Fruit fly (Drosophila melanogaster) whole organism: ENCODE results near the gene B-H2.
A peak's percentile ranks its signal among the peaks of the same experiment; 100 is the strongest.

Experiments used
- CG8478 ChIP-seq: fragments of >200 bp; optimal IDR thresholded peaks from 2 replicates; lab custom pipeline; 2018; ENCODE audit warnings: inconsistent platforms
- Dll ChIP-seq: fragments of >200 bp; optimal IDR thresholded peaks from 2 replicates; lab custom pipeline; 2017
- EcR ChIP-seq, 2 experiments: fragments of >200 bp; optimal IDR thresholded peaks; 2 replicates each; lab custom pipeline; 2017; ENCODE audit warnings: missing biosample characterization in 2 of 2, missing genetic modification characterization in 2 of 2, missing genetic modification reagents in 2 of 2
- pan ChIP-seq: fragments of >200 bp; optimal IDR thresholded peaks from 2 replicates; lab custom pipeline; 2017
- psq ChIP-seq: fragments of >200 bp; optimal IDR thresholded peaks from 2 replicates; lab custom pipeline; 2017
- usp ChIP-seq: fragments of >200 bp; optimal IDR thresholded peaks from 2 replicates; lab custom pipeline; 2017; ENCODE audit warnings: missing biosample characterization, missing genetic modification characterization, mixed read lengths

B-H2 gene

DNA sequence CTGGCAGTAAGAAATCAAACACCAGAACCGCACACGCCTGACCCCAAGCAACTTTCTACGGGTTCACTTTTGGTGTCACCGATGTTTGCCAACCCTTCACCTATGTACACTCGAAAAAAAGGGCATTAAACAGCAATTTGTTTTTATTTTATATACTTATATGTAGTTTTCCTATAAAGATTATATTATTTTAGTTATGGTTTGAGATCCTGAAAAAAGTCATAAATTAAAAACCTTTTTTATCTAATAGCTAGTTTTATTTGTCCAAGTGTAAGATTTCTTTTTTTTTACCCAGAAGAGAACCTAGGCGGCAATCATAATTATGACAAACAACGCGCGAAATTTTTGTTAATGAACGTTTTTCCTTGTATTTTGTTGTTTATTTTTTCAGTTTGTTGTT is 21.0 kb upstream of the B-H2 start:
- TF ChIP-seq psq (lab: Kevin White, UChicago) (no peak), pan (no peak), Dll (lab: Kevin White, UChicago) (no peak), EcR (GFP tag; optimal IDR thresholded peaks at IDR 0.05; lab: Kevin White, UChicago) (no peak), CG8478 (lab: Kevin White, UChicago) (no peak), usp (GFP tag; lab: Kevin White, UChicago) (no peak)

DNA sequence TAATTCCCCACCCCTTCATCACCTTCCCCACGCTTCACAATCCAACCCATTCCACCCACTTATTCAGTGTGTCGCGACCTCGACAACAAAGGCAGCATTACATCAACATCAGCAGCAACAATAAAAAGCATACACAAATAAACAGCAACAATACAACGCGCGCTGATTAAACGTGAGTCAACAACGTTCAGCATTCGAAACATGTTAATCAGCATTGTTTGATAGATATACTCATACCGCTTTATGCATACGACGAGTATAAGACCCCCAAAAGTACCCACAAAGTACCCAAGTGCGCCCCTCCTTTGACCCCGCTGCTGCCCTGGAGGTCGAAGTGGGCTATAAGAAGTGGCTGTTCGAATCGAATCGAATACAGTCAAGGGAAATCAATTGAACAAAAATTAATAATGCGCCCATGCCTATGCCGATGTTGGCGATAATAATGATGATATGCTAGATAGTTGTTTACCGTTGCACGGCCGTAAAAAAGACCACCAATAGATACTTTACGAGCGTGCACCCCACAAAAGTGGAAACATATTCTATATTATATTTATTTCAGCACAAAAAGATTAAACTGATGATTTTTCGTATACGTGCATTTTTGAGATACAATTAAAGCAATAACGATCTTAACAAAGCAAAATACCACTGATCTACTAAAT is 20.1 kb upstream of the B-H2 start:
- TF ChIP-seq psq (lab: Kevin White, UChicago) = no peak
- no peak for TF ChIP-seq pan
- no peak for TF ChIP-seq EcR (GFP tag; optimal IDR thresholded peaks at IDR 0.05; lab: Kevin White, UChicago)
- TF ChIP-seq Dll (lab: Kevin White, UChicago) = no peak
- no peak for TF ChIP-seq usp (GFP tag; lab: Kevin White, UChicago)
- TF ChIP-seq CG8478 (lab: Kevin White, UChicago) = no peak

- no peak for TF ChIP-seq usp (GFP tag; lab: Kevin White, UChicago)
- TF ChIP-seq EcR (GFP tag; optimal IDR thresholded peaks at IDR 0.05; lab: Kevin White, UChicago) = no peak
- TF ChIP-seq Dll (lab: Kevin White, UChicago) = no peak
- no peak for TF ChIP-seq psq (lab: Kevin White, UChicago)
- TF ChIP-seq CG8478 (lab: Kevin White, UChicago) = no peak
- TF ChIP-seq pan = no peak
Observed at dm6 chrX:17294979-17295378, 19.4 kb upstream of the B-H2 start.

- TF ChIP-seq EcR (GFP tag; optimal IDR thresholded peaks at IDR 0.05; lab: Kevin White, UChicago) (peak in 1 of 2 experiments; percentile 27), psq (lab: Kevin White, UChicago) (no peak)
Observed at dm6 chrX:17296283-17297069, 17.9 kb upstream of the B-H2 start.

DNA sequence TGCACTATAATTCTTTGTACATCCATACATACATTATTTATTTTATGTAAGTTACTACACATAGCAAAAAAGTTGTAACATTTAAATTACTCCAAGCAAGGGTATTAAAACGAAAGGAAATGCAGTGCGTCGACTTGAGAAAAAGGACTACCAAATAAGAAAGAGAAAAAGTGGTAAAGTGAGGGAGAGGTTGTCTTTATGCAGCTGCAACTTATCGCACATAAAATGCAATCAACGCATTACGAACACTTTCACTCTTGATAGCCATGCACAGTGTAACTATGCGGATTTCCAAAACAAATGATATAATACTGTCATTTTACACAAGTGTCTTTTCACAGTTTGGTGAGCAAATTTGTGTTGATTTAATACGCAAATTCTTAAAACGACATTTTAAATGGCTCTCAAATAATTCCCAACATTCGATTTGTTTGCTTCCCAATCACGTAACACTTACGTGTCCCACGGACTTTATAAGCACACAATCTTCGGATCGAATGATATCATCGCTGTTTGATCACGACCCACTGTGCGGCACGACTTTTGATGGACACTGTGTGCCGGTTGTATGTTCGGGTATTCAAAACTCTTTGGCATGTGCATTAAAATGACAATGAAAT is 17.2 kb upstream of the B-H2 start:
- TF ChIP-seq Dll (lab: Kevin White, UChicago) (no peak), psq (lab: Kevin White, UChicago) (no peak), pan (no peak), CG8478 (lab: Kevin White, UChicago) (no peak), usp (GFP tag; lab: Kevin White, UChicago) (no peak), EcR (GFP tag; optimal IDR thresholded peaks at IDR 0.05; lab: Kevin White, UChicago) (no peak)

dm6 chrX:17297924-17298591 is 16.3 kb upstream of the B-H2 start:
- no peak for TF ChIP-seq usp (GFP tag; lab: Kevin White, UChicago)
- no peak for TF ChIP-seq psq (lab: Kevin White, UChicago)
- no peak for TF ChIP-seq Dll (lab: Kevin White, UChicago)
- no peak for TF ChIP-seq EcR (GFP tag; optimal IDR thresholded peaks at IDR 0.05; lab: Kevin White, UChicago)
- TF ChIP-seq pan = no peak
- TF ChIP-seq CG8478 (lab: Kevin White, UChicago) = no peak

dm6 chrX:17298900-17299836 is 15.2 kb upstream of the B-H2 start:
- TF ChIP-seq CG8478 (lab: Kevin White, UChicago) = no peak
- no peak for TF ChIP-seq pan
- no peak for TF ChIP-seq psq (lab: Kevin White, UChicago)
- TF ChIP-seq Dll (lab: Kevin White, UChicago) = no peak
- no peak for TF ChIP-seq EcR (GFP tag; optimal IDR thresholded peaks at IDR 0.05; lab: Kevin White, UChicago)
- TF ChIP-seq usp (GFP tag; lab: Kevin White, UChicago) = no peak

dm6 chrX:17300609-17301208 is 13.7 kb upstream of the B-H2 start:
- no peak for TF ChIP-seq psq (lab: Kevin White, UChicago)
- no peak for TF ChIP-seq usp (GFP tag; lab: Kevin White, UChicago)
- no peak for TF ChIP-seq CG8478 (lab: Kevin White, UChicago)
- no peak for TF ChIP-seq Dll (lab: Kevin White, UChicago)
- no peak for TF ChIP-seq EcR (GFP tag; optimal IDR thresholded peaks at IDR 0.05; lab: Kevin White, UChicago)
- TF ChIP-seq pan = no peak

- no peak for TF ChIP-seq CG8478 (lab: Kevin White, UChicago)
- TF ChIP-seq pan = no peak
- TF ChIP-seq psq (lab: Kevin White, UChicago) = no peak
- no peak for TF ChIP-seq Dll (lab: Kevin White, UChicago)
- no peak for TF ChIP-seq usp (GFP tag; lab: Kevin White, UChicago)
- no peak for TF ChIP-seq EcR (GFP tag; optimal IDR thresholded peaks at IDR 0.05; lab: Kevin White, UChicago)
Observed at dm6 chrX:17301705-17302104, 12.7 kb upstream of the B-H2 start, which contains the start of gene Fim. Fim (minus strand) TSS chrX:17301929.
